Worm (Caenorhabditis elegans): ENCODE data around the gene kin-4.
"Not testable (repeated sequence)": the region's sequence is repeated elsewhere in the genome, so short reads cannot be mapped to it uniquely, and the experiment has no call there.

- TF ChIP-seq madf-8 (GFP tag; conservative IDR thresholded peaks at IDR 0.05); unc-62 (GFP tag; optimal IDR thresholded peaks at IDR 0.05); ama-1 (optimal IDR thresholded peaks at IDR 0.05); ama-1 (GFP tag; optimal IDR thresholded peaks at IDR 0.05); nhr-120 (GFP tag; IDR thresholded peaks at IDR 0.05); lin-40 (tag; optimal IDR thresholded peaks at IDR 0.05): not testable (repeated sequence)
Observed at ce11 chrIV:11398267-11398825, 27.2 kb upstream of the kin-4 start, which contains the start of gene dsl-6.
